Fruit fly (Drosophila melanogaster) whole organism, embryonic: ENCODE results near the gene gb.
A peak's percentile ranks its signal among the peaks of the same experiment; 100 is the strongest.

Experiments used
- CG10462 ChIP-seq: fragments of 200-800 bp; sonication (Bioruptor generic); optimal IDR thresholded peaks from 2 replicates; lab custom pipeline; 2016; ENCODE audit warnings: missing biosample characterization, missing genetic modification characterization
- CG11247 ChIP-seq: fragments of 200-800 bp; sonication (Bioruptor generic); IDR thresholded peaks from 2 replicates; pipeline ENCODE4 v1.3.6; 2022; ENCODE audit warnings: missing biosample characterization, missing genetic modification characterization
- CG13287 ChIP-seq: fragments of 200-800 bp; sonication (Bioruptor generic); IDR thresholded peaks from 2 replicates; pipeline ENCODE4 v1.3.6; 2022; ENCODE audit warnings: missing biosample characterization, missing genetic modification characterization; ENCODE audit not compliant: partially characterized antibody
- CG13296 ChIP-seq: fragments of 200-800 bp; sonication (Bioruptor generic); optimal IDR thresholded peaks from 3 replicates; lab custom pipeline; 2018; ENCODE audit warnings: missing biosample characterization, mild to moderate bottlenecking, missing genetic modification characterization
- CG13775 ChIP-seq: fragments of 200-800 bp; sonication (Bioruptor generic); optimal IDR thresholded peaks from 3 replicates; lab custom pipeline; 2017; ENCODE audit warnings: missing biosample characterization, mild to moderate bottlenecking, missing genetic modification characterization
- CG1529 ChIP-seq: fragments of 200-800 bp; sonication (Bioruptor generic); optimal IDR thresholded peaks from 3 replicates; lab custom pipeline; 2018; ENCODE audit warnings: missing biosample characterization, missing genetic modification characterization
- CG18476 ChIP-seq: fragments of 200-800 bp; sonication (Bioruptor generic); optimal IDR thresholded peaks from 2 replicates; lab custom pipeline; 2016; ENCODE audit warnings: missing biosample characterization, mild to moderate bottlenecking, missing genetic modification characterization
- CG31441 ChIP-seq: fragments of 200-800 bp; sonication (Bioruptor generic); IDR thresholded peaks from 2 replicates; pipeline ENCODE4 v1.3.6; 2022; ENCODE audit warnings: missing biosample characterization, missing genetic modification characterization
- CG3163 ChIP-seq: fragments of 200-800 bp; sonication (Bioruptor generic); optimal IDR thresholded peaks from 3 replicates; lab custom pipeline; 2016; ENCODE audit warnings: missing biosample characterization, missing genetic modification characterization
- CG3838 ChIP-seq: fragments of 200-800 bp; sonication (Bioruptor generic); optimal IDR thresholded peaks from 3 replicates; lab custom pipeline; 2016; ENCODE audit warnings: missing biosample characterization, missing genetic modification characterization
- CG4282 ChIP-seq: fragments of 200-800 bp; sonication (Bioruptor generic); optimal IDR thresholded peaks from 2 replicates; lab custom pipeline; 2016; ENCODE audit warnings: missing biosample characterization, missing genetic modification characterization
- CG4328 ChIP-seq: fragments of 200-800 bp; sonication (Bioruptor generic); optimal IDR thresholded peaks from 3 replicates; lab custom pipeline; 2017; ENCODE audit warnings: missing biosample characterization, missing genetic modification reagents, missing genetic modification characterization
- CG8290 ChIP-seq, 3 experiments: fragments of 200-800 bp; sonication (Bioruptor generic); optimal IDR thresholded peaks; 2 replicates each; lab custom pipeline; 2016 to 2019; ENCODE audit warnings: missing biosample characterization in 3 of 3, missing genetic modification characterization in 3 of 3, mild to moderate bottlenecking in 2 of 3, moderate library complexity in 1 of 3
- CG9215 ChIP-seq: fragments of 200-800 bp; sonication (Bioruptor generic); IDR thresholded peaks from 2 replicates; pipeline ENCODE4 v1.3.6; 2022; ENCODE audit warnings: missing biosample characterization, missing genetic modification characterization
- Deaf1 ChIP-seq: fragments of 200-800 bp; optimal IDR thresholded peaks from 3 replicates; lab custom pipeline; 2019; ENCODE audit warnings: missing biosample characterization, mild to moderate bottlenecking, missing genetic modification characterization, moderate library complexity
- Dip2 ChIP-seq: fragments of 200-800 bp; sonication (Bioruptor generic); IDR thresholded peaks from 2 replicates; pipeline ENCODE4 v1.3.6; 2022; ENCODE audit warnings: missing biosample characterization, missing genetic modification characterization
- Dip3 ChIP-seq: fragments of 200-800 bp; sonication (Bioruptor generic); optimal IDR thresholded peaks from 3 replicates; lab custom pipeline; 2016; ENCODE audit warnings: missing biosample characterization, missing genetic modification characterization
- Doc3 ChIP-seq: fragments of 200-800 bp; sonication (Bioruptor generic); IDR thresholded peaks from 3 replicates; pipeline ENCODE4 v1.3.6; 2022; ENCODE audit warnings: missing biosample characterization, missing genetic modification characterization; ENCODE audit not compliant: partially characterized antibody
- Ets97D ChIP-seq: fragments of 200-800 bp; sonication (Bioruptor generic); optimal IDR thresholded peaks from 3 replicates; lab custom pipeline; 2016; ENCODE audit warnings: missing biosample characterization, missing genetic modification characterization
- HLH4C ChIP-seq: fragments of 200-800 bp; sonication (Bioruptor generic); IDR thresholded peaks from 3 replicates; pipeline ENCODE4 v1.3.6; 2022; ENCODE audit warnings: missing biosample characterization, missing genetic modification characterization; ENCODE audit not compliant: partially characterized antibody
- HLHmδ ChIP-seq: fragments of 200-800 bp; sonication (Bioruptor generic); optimal IDR thresholded peaks from 2 replicates; lab custom pipeline; 2018; ENCODE audit warnings: missing biosample characterization, mild to moderate bottlenecking, missing genetic modification characterization, moderate library complexity
- Hmx ChIP-seq: fragments of 200-800 bp; sonication (Bioruptor generic); optimal IDR thresholded peaks from 2 replicates; lab custom pipeline; 2016; ENCODE audit warnings: missing biosample characterization, missing genetic modification characterization
- Kr ChIP-seq: fragments of 200-800 bp; sonication (Bioruptor generic); optimal IDR thresholded peaks from 2 replicates; lab custom pipeline; 2017; ENCODE audit warnings: missing biosample characterization, mild to moderate bottlenecking, missing genetic modification characterization
- Mad ChIP-seq: fragments of 200-800 bp; sonication (Bioruptor generic); optimal IDR thresholded peaks from 2 replicates; lab custom pipeline; 2016; ENCODE audit warnings: missing biosample characterization, missing genetic modification characterization
- Oaz ChIP-seq: fragments of 200-800 bp; sonication (Bioruptor generic); IDR thresholded peaks from 2 replicates; pipeline ENCODE4 v1.3.6; 2022; ENCODE audit warnings: missing biosample characterization, missing genetic modification characterization
- Sox102F ChIP-seq: fragments of 200-800 bp; sonication (Bioruptor generic); optimal IDR thresholded peaks from 2 replicates; lab custom pipeline; 2018; ENCODE audit warnings: missing biosample characterization, mild to moderate bottlenecking, missing genetic modification characterization, moderate library complexity
- Ssrp ChIP-seq: fragments of 200-800 bp; sonication (Bioruptor generic); optimal IDR thresholded peaks from 2 replicates; lab custom pipeline; 2018; ENCODE audit warnings: missing biosample characterization, mild to moderate bottlenecking, missing genetic modification characterization, moderate library complexity
- TFAM ChIP-seq: fragments of 200-800 bp; sonication (Bioruptor generic); optimal IDR thresholded peaks from 2 replicates; lab custom pipeline; 2017; ENCODE audit warnings: missing biosample characterization, missing genetic modification characterization, inconsistent platforms
- Tbp ChIP-seq: fragments of >200 bp; optimal IDR thresholded peaks from 2 replicates; lab custom pipeline; 2018; ENCODE audit warnings: missing biosample characterization, missing genetic modification characterization
- abd-A ChIP-seq: fragments of 200-800 bp; sonication (Bioruptor generic); optimal IDR thresholded peaks from 3 replicates; lab custom pipeline; 2019; ENCODE audit warnings: missing biosample characterization, mild to moderate bottlenecking, missing genetic modification characterization, moderate library complexity
- ash1 ChIP-seq: fragments of 200-800 bp; sonication (Bioruptor generic); optimal IDR thresholded peaks from 2 replicates; lab custom pipeline; 2018; ENCODE audit warnings: missing biosample characterization, mild to moderate bottlenecking, missing genetic modification characterization
- cad ChIP-seq: fragments of >200 bp; optimal IDR thresholded peaks from 2 replicates; lab custom pipeline; 2017; ENCODE audit warnings: missing biosample characterization, missing genetic modification characterization
- caup ChIP-seq: fragments of 200-800 bp; sonication (Bioruptor generic); optimal IDR thresholded peaks from 3 replicates; lab custom pipeline; 2017; ENCODE audit warnings: missing biosample characterization, mild to moderate bottlenecking, missing genetic modification characterization, moderate library complexity; ENCODE audit not compliant: severe bottlenecking
- crol ChIP-seq: fragments of 200-800 bp; sonication (Bioruptor generic); IDR thresholded peaks from 2 replicates; pipeline ENCODE4 v1.3.6; 2022; ENCODE audit warnings: missing biosample characterization, missing genetic modification characterization
- dimm ChIP-seq: fragments of 200-800 bp; sonication (Bioruptor generic); IDR thresholded peaks from 2 replicates; pipeline ENCODE4 v1.3.6; 2022; ENCODE audit warnings: missing biosample characterization, missing genetic modification characterization
- dm ChIP-seq: fragments of 200-800 bp; sonication (Bioruptor generic); optimal IDR thresholded peaks from 3 replicates; lab custom pipeline; 2016; ENCODE audit warnings: missing biosample characterization, missing genetic modification characterization
- exex ChIP-seq: fragments of 200-800 bp; sonication (Bioruptor generic); optimal IDR thresholded peaks from 4 replicates; lab custom pipeline; 2018; ENCODE audit warnings: missing biosample characterization, mild to moderate bottlenecking, missing genetic modification characterization, moderate library complexity
- fd64A ChIP-seq: fragments of 200-800 bp; sonication (Bioruptor generic); optimal IDR thresholded peaks from 3 replicates; lab custom pipeline; 2018; ENCODE audit warnings: missing biosample characterization, mild to moderate bottlenecking, missing genetic modification characterization
- fu2 ChIP-seq: fragments of 200-800 bp; sonication (Bioruptor generic); optimal IDR thresholded peaks from 2 replicates; lab custom pipeline; 2016; ENCODE audit warnings: missing biosample characterization, missing genetic modification characterization
- gro ChIP-seq: fragments of 200-800 bp; sonication (Bioruptor generic); optimal IDR thresholded peaks from 2 replicates; lab custom pipeline; 2016; ENCODE audit warnings: missing biosample characterization, missing genetic modification characterization
- jigr1 ChIP-seq: fragments of 200-800 bp; sonication (Bioruptor generic); IDR thresholded peaks from 3 replicates; pipeline ENCODE4 v1.3.6; 2022; ENCODE audit warnings: missing biosample characterization, missing genetic modification characterization
- mam ChIP-seq: fragments of 200-800 bp; sonication (Bioruptor generic); optimal IDR thresholded peaks from 3 replicates; lab custom pipeline; 2016; ENCODE audit warnings: missing biosample characterization, missing genetic modification characterization
- nom ChIP-seq: fragments of 200-800 bp; sonication (Bioruptor generic); optimal IDR thresholded peaks from 2 replicates; lab custom pipeline; 2017; ENCODE audit warnings: missing biosample characterization, missing genetic modification characterization, mild to moderate bottlenecking, moderate library complexity, missing genetic modification reagents
- pita ChIP-seq: fragments of 200-800 bp; sonication (Bioruptor generic); optimal IDR thresholded peaks from 2 replicates; lab custom pipeline; 2017; ENCODE audit warnings: missing biosample characterization, mild to moderate bottlenecking, missing genetic modification characterization
- pnt ChIP-seq: fragments of 200-800 bp; sonication (Bioruptor generic); optimal IDR thresholded peaks from 3 replicates; lab custom pipeline; 2016; ENCODE audit warnings: missing biosample characterization, missing genetic modification characterization
- pros ChIP-seq: fragments of 200-800 bp; sonication (Bioruptor generic); optimal IDR thresholded peaks from 3 replicates; lab custom pipeline; 2019; ENCODE audit warnings: missing biosample characterization, mild to moderate bottlenecking, missing genetic modification characterization, moderate library complexity
- salm ChIP-seq: fragments of 200-800 bp; sonication (Bioruptor generic); optimal IDR thresholded peaks from 2 replicates; lab custom pipeline; 2018; ENCODE audit warnings: missing biosample characterization, mild to moderate bottlenecking, missing genetic modification characterization
- tll ChIP-seq, 2 experiments: fragments of 200-800 bp in 1 of 2; fragments of >200 bp in 1 of 2; sonication (Bioruptor generic) in 1 of 2; optimal IDR thresholded peaks; 2 replicates each; lab custom pipeline; 2017 to 2019; ENCODE audit warnings: missing biosample characterization in 2 of 2, missing genetic modification characterization in 2 of 2, mild to moderate bottlenecking in 1 of 2, moderate library complexity in 1 of 2
- vvl ChIP-seq: fragments of 200-800 bp; sonication (Bioruptor generic); IDR thresholded peaks from 2 replicates; pipeline ENCODE4 v1.3.6; 2022; ENCODE audit warnings: missing biosample characterization, missing genetic modification characterization
- wek ChIP-seq: fragments of 200-800 bp; sonication (Bioruptor generic); optimal IDR thresholded peaks from 3 replicates; lab custom pipeline; 2018; ENCODE audit warnings: missing biosample characterization, mild to moderate bottlenecking, missing genetic modification characterization, moderate library complexity
- zen ChIP-seq: fragments of 200-800 bp; sonication (Bioruptor generic); optimal IDR thresholded peaks from 3 replicates; lab custom pipeline; 2018; ENCODE audit warnings: missing biosample characterization, mild to moderate bottlenecking, missing genetic modification characterization, moderate library complexity

Gene gb

DNA sequence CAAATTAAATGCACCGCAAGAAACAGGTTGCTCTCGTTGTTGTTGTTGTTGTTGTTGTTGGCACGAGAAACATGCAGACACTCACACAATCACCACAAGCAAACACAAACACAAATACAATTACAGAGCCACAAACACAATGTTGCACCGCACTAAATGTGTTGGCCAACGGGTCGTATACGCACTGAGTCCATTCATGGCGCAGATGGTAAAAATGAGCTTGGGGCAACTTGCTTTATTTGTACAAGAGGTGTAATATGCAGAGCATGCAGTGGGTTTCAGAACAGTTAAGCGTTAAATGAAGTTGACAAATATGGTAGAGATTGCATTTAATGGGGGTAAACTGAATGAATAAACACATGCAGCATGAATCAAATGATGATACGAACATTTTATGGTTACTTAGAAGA is 25.8 kb upstream of the gb start (continued):
- TF ChIP-seq Dip3, result no peak
- no peak for TF ChIP-seq CG13287 (GFP tag; lab: Robert Waterston, UW)
- no peak for TF ChIP-seq caup (GFP tag; lab: Kevin White, UChicago)
- TF ChIP-seq vvl (GFP tag; lab: Robert Waterston, UW), result peak; percentile 41; the same call in 1 of the 2 replicates
- peak; percentile 64 for TF ChIP-seq CG1529 (GFP tag; lab: Kevin White, UChicago)
- no peak for TF ChIP-seq CG13775 (GFP tag; lab: Kevin White, UChicago)
- TF ChIP-seq salm (tag; lab: Kevin White, UChicago), result peak; percentile 48
- TF ChIP-seq CG10462 (GFP tag; lab: Kevin White, UChicago), result peak; percentile 8
- TF ChIP-seq CG4328, result peak; percentile 38
- TF ChIP-seq CG11247 (GFP tag; lab: Robert Waterston, UW), result no peak
- TF ChIP-seq CG8290 (GFP tag; optimal IDR thresholded peaks at IDR 0.05; lab: Kevin White, UChicago), result peak; percentile 26
- peak; percentile 25 to 38 for TF ChIP-seq CG8290 (tag; optimal IDR thresholded peaks at IDR 0.05; lab: Kevin White, UChicago)
- no peak for TF ChIP-seq CG3163 (GFP tag; lab: Kevin White, UChicago)
- peak; percentile 10 for TF ChIP-seq TFAM (GFP tag; lab: Kevin White, UChicago)
- no peak for TF ChIP-seq fu2
- TF ChIP-seq wek (GFP tag; lab: Kevin White, UChicago), result peak; percentile 53
- TF ChIP-seq pnt, result no peak
- no peak for TF ChIP-seq CG4282
- TF ChIP-seq tll (GFP tag; optimal IDR thresholded peaks at IDR 0.05; lab: Kevin White, UChicago), result no peak
- TF ChIP-seq fd64A (GFP tag; lab: Kevin White, UChicago), result peak; percentile 71
- TF ChIP-seq nom, result no peak
- TF ChIP-seq CG3838 (GFP tag; lab: Kevin White, UChicago), result peak; percentile 22
- TF ChIP-seq jigr1, result no peak
- TF ChIP-seq CG31441, result peak; percentile 41
- peak; percentile 1 for TF ChIP-seq pros (GFP tag; lab: Kevin White, UChicago)
- TF ChIP-seq CG13296 (GFP tag; lab: Kevin White, UChicago), result no peak
- no peak for TF ChIP-seq ash1 (GFP tag; lab: Kevin White, UChicago)
- TF ChIP-seq mam (GFP tag; lab: Kevin White, UChicago), result no peak
- no peak for TF ChIP-seq Deaf1 (tag; lab: Kevin White, UChicago)
- no peak for TF ChIP-seq Ssrp (tag; lab: Kevin White, UChicago)
- no peak for TF ChIP-seq HLHmδ (GFP tag; lab: Kevin White, UChicago)
- no peak for TF ChIP-seq Mad
- TF ChIP-seq Doc3 (GFP tag; lab: Robert Waterston, UW), result no peak
- TF ChIP-seq Oaz (GFP tag; lab: Robert Waterston, UW), result no peak
- TF ChIP-seq CG18476 (GFP tag; lab: Kevin White, UChicago), result no peak
- TF ChIP-seq dm (GFP tag; lab: Kevin White, UChicago), result no peak
- TF ChIP-seq abd-A (tag; lab: Kevin White, UChicago), result no peak
- TF ChIP-seq crol (GFP tag; lab: Robert Waterston, UW), result no peak
- no peak for TF ChIP-seq Dip2
- no peak for TF ChIP-seq Ets97D (GFP tag; lab: Kevin White, UChicago)
- peak; percentile 45 for TF ChIP-seq Sox102F
- TF ChIP-seq Hmx (GFP tag; lab: Kevin White, UChicago), result no peak
- TF ChIP-seq CG9215, result no peak
- no peak for TF ChIP-seq Kr (GFP tag; lab: Kevin White, UChicago)
- TF ChIP-seq exex (tag; lab: Kevin White, UChicago), result no peak
- TF ChIP-seq pita (GFP tag; lab: Kevin White, UChicago), result no peak
- TF ChIP-seq gro (GFP tag; lab: Kevin White, UChicago), result no peak
- no peak for TF ChIP-seq HLH4C (GFP tag; lab: Robert Waterston, UW)
- no peak for TF ChIP-seq Tbp (GFP tag; lab: Kevin White, UChicago)
- no peak for TF ChIP-seq cad (GFP tag; lab: Kevin White, UChicago)
- TF ChIP-seq dimm (GFP tag; lab: Robert Waterston, UW), result no peak
- TF ChIP-seq zen (tag; lab: Kevin White, UChicago), result peak; percentile 5
